Worm (Caenorhabditis elegans) whole organism, L1 larva: Measurements from ENCODE around the gene ZK666.2.

Experiments
- C16A3.4 ChIP-seq: fragments of 150-350 bp; optimal IDR thresholded peaks from 2 replicates; lab custom pipeline; 2014; ENCODE audit warnings: missing biosample characterization, missing genetic modification characterization
- F16B12.6 ChIP-seq: fragments of 150-350 bp; optimal IDR thresholded peaks from 2 replicates; lab custom pipeline; 2014; ENCODE audit warnings: missing biosample characterization, missing genetic modification characterization
- aha-1 ChIP-seq: fragments of 150-350 bp; optimal IDR thresholded peaks from 2 replicates; lab custom pipeline; 2014; ENCODE audit warnings: missing biosample characterization, missing genetic modification characterization
- aly-2 ChIP-seq: fragments of 150-350 bp; optimal IDR thresholded peaks from 2 replicates; lab custom pipeline; 2014; ENCODE audit warnings: missing biosample characterization, missing genetic modification characterization
- ama-1 ChIP-seq: fragments of 150-350 bp; optimal IDR thresholded peaks from 2 replicates; lab custom pipeline; 2014
- blmp-1 ChIP-seq: fragments of 150-350 bp; optimal IDR thresholded peaks from 2 replicates; lab custom pipeline; 2014; ENCODE audit warnings: missing biosample characterization, missing genetic modification characterization
- ceh-90 ChIP-seq: sonication (generic microtip); optimal IDR thresholded peaks from 2 replicates; lab custom pipeline; 2016; ENCODE audit warnings: missing genetic modification characterization, missing compliant biosample characterization
- dpl-1 ChIP-seq, 3 experiments: fragments of 150-350 bp in 2 of 3; sonication (generic microtip) in 1 of 3; optimal IDR thresholded peaks; 2 replicates each; lab custom pipeline; 2014 to 2017; ENCODE audit warnings: missing biosample characterization in 3 of 3, missing genetic modification characterization in 3 of 3, missing genetic modification reagents in 3 of 3
- dsc-1 ChIP-seq: sonication (generic microtip); optimal IDR thresholded peaks from 2 replicates; lab custom pipeline; 2016; ENCODE audit warnings: mild to moderate bottlenecking, missing genetic modification characterization, missing compliant biosample characterization
- efl-1 ChIP-seq, 4 experiments: fragments of 150-350 bp; optimal IDR thresholded peaks in 3 of 4; peaks in 1 of 4; 1 replicate in 1 of 4; 2 replicates in 3 of 4; lab custom pipeline; 2014; ENCODE audit warnings: missing biosample characterization in 2 of 4, missing genetic modification characterization in 2 of 4, missing genetic modification reagents in 2 of 4
- efl-3 ChIP-seq: fragments of 200-800 bp; sonication (Bioruptor generic); optimal IDR thresholded peaks from 2 replicates; lab custom pipeline; 2018; ENCODE audit warnings: mild to moderate bottlenecking, missing genetic modification characterization, missing compliant biosample characterization
- egl-13 ChIP-seq: sonication (generic microtip); optimal IDR thresholded peaks from 2 replicates; lab custom pipeline; 2016; ENCODE audit warnings: missing genotype, missing genetic modification reagents, missing genetic modification characterization, missing compliant biosample characterization
- egl-27 ChIP-seq, 2 experiments: fragments of 150-350 bp in 1 of 2; sonication (generic microtip); optimal IDR thresholded peaks; 3 replicates each; lab custom pipeline; 2017 to 2018; ENCODE audit warnings: missing biosample characterization in 2 of 2, missing genetic modification characterization in 2 of 2, missing genetic modification reagents in 2 of 2
- elt-2 ChIP-seq: sonication (generic microtip); optimal IDR thresholded peaks from 2 replicates; lab custom pipeline; 2016; ENCODE audit warnings: missing genetic modification characterization, mild to moderate bottlenecking, inconsistent platforms, missing compliant biosample characterization, missing genetic modification reagents
- elt-3 ChIP-seq, 6 experiments: fragments of 150-350 bp in 1 of 6; sonication (generic microtip); optimal IDR thresholded peaks; 2 replicates each; lab custom pipeline; 2017 to 2018; ENCODE audit warnings: missing biosample characterization in 6 of 6, missing genetic modification characterization in 6 of 6, inconsistent platforms in 1 of 6
- fkh-4 ChIP-seq: sonication (generic microtip); optimal IDR thresholded peaks from 2 replicates; lab custom pipeline; 2016; ENCODE audit warnings: missing compliant biosample characterization, missing genetic modification characterization, borderline replicate concordance
- hlh-4 ChIP-seq: sonication (generic microtip); optimal IDR thresholded peaks from 2 replicates; lab custom pipeline; 2016; ENCODE audit warnings: mild to moderate bottlenecking, missing genetic modification characterization, missing compliant biosample characterization
- hpl-2 ChIP-seq: fragments of 150-350 bp; optimal IDR thresholded peaks from 2 replicates; lab custom pipeline; 2014; ENCODE audit warnings: missing biosample characterization, missing genetic modification reagents, missing genetic modification characterization
- irx-1 ChIP-seq: sonication (generic microtip); optimal IDR thresholded peaks from 2 replicates; lab custom pipeline; 2016; ENCODE audit warnings: missing genetic modification characterization, missing compliant biosample characterization
- isw-1 ChIP-seq: fragments of 200-800 bp; sonication (Bioruptor generic); IDR thresholded peaks from 2 replicates; pipeline ENCODE4 v1.3.6; 2022; ENCODE audit warnings: missing genetic modification characterization, missing compliant biosample characterization
- jun-1 ChIP-seq: fragments of 150-350 bp; optimal IDR thresholded peaks from 2 replicates; lab custom pipeline; 2014; ENCODE audit warnings: missing biosample characterization, missing genetic modification reagents, missing genetic modification characterization
- lin-14 ChIP-seq: fragments of 200-800 bp; sonication (Bioruptor generic); optimal IDR thresholded peaks from 2 replicates; lab custom pipeline; 2018; ENCODE audit warnings: mild to moderate bottlenecking, missing genetic modification characterization, moderate library complexity, missing compliant biosample characterization
- lin-15B ChIP-seq: fragments of 150-350 bp; sonication (generic microtip); optimal IDR thresholded peaks from 3 replicates; lab custom pipeline; 2014; ENCODE audit warnings: missing biosample characterization, missing genetic modification characterization
- lin-35 ChIP-seq, 2 experiments: fragments of 150-350 bp; optimal IDR thresholded peaks; 2 replicates each; lab custom pipeline; 2014; ENCODE audit warnings: missing biosample characterization in 2 of 2, missing genetic modification characterization in 2 of 2, missing genetic modification reagents in 2 of 2
- lsy-2 ChIP-seq, 2 experiments: fragments of 150-350 bp; optimal IDR thresholded peaks; 2 replicates each; lab custom pipeline; 2014; ENCODE audit warnings: missing biosample characterization in 2 of 2, missing genetic modification characterization in 2 of 2
- mep-1 ChIP-seq: fragments of 150-350 bp; optimal IDR thresholded peaks from 2 replicates; lab custom pipeline; 2014; ENCODE audit warnings: missing biosample characterization, missing genetic modification characterization
- nhr-11 ChIP-seq: fragments of 150-350 bp; optimal IDR thresholded peaks from 2 replicates; lab custom pipeline; 2014; ENCODE audit warnings: missing biosample characterization, missing genetic modification characterization
- nhr-12 ChIP-seq: sonication (generic microtip); optimal IDR thresholded peaks from 2 replicates; lab custom pipeline; 2017; ENCODE audit warnings: missing biosample characterization, missing genetic modification characterization
- nhr-19 ChIP-seq: fragments of 200-800 bp; sonication (Bioruptor generic); conservative IDR thresholded peaks from 2 replicates; pipeline ENCODE4 v1.3.6; 2022; ENCODE audit warnings: missing genetic modification characterization, missing compliant biosample characterization
- nhr-20 ChIP-seq: sonication (generic microtip); optimal IDR thresholded peaks from 2 replicates; lab custom pipeline; 2016; ENCODE audit warnings: mild to moderate bottlenecking, missing genetic modification characterization, missing compliant biosample characterization
- nhr-237 ChIP-seq: fragments of 150-350 bp; optimal IDR thresholded peaks from 2 replicates; lab custom pipeline; 2014; ENCODE audit warnings: missing biosample characterization, missing genetic modification characterization
- nhr-28 ChIP-seq: fragments of 150-350 bp; optimal IDR thresholded peaks from 2 replicates; lab custom pipeline; 2014; ENCODE audit warnings: missing biosample characterization, missing genetic modification characterization
- nhr-71 ChIP-seq: sonication (generic microtip); optimal IDR thresholded peaks from 2 replicates; lab custom pipeline; 2016; ENCODE audit warnings: mild to moderate bottlenecking, missing genetic modification characterization, moderate library complexity, missing compliant biosample characterization
- nhr-85 ChIP-seq: sonication (generic microtip); peaks from one replicate; lab custom pipeline; 2016; ENCODE audit warnings: missing genetic modification characterization, inconsistent platforms, missing compliant biosample characterization
- nhr-90 ChIP-seq: sonication (generic microtip); optimal IDR thresholded peaks from 2 replicates; lab custom pipeline; 2016; ENCODE audit warnings: mild to moderate bottlenecking, missing genetic modification characterization, missing compliant biosample characterization; ENCODE audit not compliant: poor library complexity
- snpc-4 ChIP-seq: fragments of 150-350 bp; optimal IDR thresholded peaks from 2 replicates; lab custom pipeline; 2014; ENCODE audit warnings: missing biosample characterization, missing genetic modification characterization
- snu-23 ChIP-seq: sonication (generic microtip); optimal IDR thresholded peaks from 2 replicates; lab custom pipeline; 2016; ENCODE audit warnings: missing genetic modification characterization, missing compliant biosample characterization
- sup-37 ChIP-seq: fragments of 200-800 bp; sonication (Bioruptor generic); optimal IDR thresholded peaks from 2 replicates; lab custom pipeline; 2018; ENCODE audit warnings: mild to moderate bottlenecking, missing genetic modification characterization, missing compliant biosample characterization
- tbx-2 ChIP-seq: sonication (generic microtip); optimal IDR thresholded peaks from 2 replicates; lab custom pipeline; 2016; ENCODE audit warnings: missing genetic modification characterization, missing compliant biosample characterization
- tlp-1 ChIP-seq: fragments of 150-350 bp; optimal IDR thresholded peaks from 2 replicates; lab custom pipeline; 2014; ENCODE audit warnings: missing biosample characterization, missing genetic modification characterization
- unc-30 ChIP-seq: sonication (generic microtip); optimal IDR thresholded peaks from 2 replicates; lab custom pipeline; 2017; ENCODE audit warnings: missing biosample characterization, missing genetic modification characterization
- unc-62 ChIP-seq: fragments of 150-350 bp; optimal IDR thresholded peaks from 2 replicates; lab custom pipeline; 2014; ENCODE audit warnings: missing biosample characterization, missing genetic modification reagents, missing genetic modification characterization
- unc-86 ChIP-seq: sonication (generic microtip); optimal IDR thresholded peaks from 2 replicates; lab custom pipeline; 2016; ENCODE audit warnings: missing genetic modification characterization, missing compliant biosample characterization
- unc-98 ChIP-seq: fragments of 200-800 bp; sonication (Bioruptor generic); IDR thresholded peaks from 2 replicates; pipeline ENCODE4 v1.3.6; 2022; ENCODE audit warnings: missing genetic modification characterization, missing compliant biosample characterization
- vab-15 ChIP-seq: sonication (generic microtip); optimal IDR thresholded peaks from 2 replicates; lab custom pipeline; 2017; ENCODE audit warnings: missing genotype, mild to moderate bottlenecking, missing genetic modification characterization, missing compliant biosample characterization
- xbp-1 ChIP-seq: sonication (generic microtip); optimal IDR thresholded peaks from 2 replicates; lab custom pipeline; 2016; ENCODE audit warnings: missing genetic modification characterization, missing compliant biosample characterization
- zip-4 ChIP-seq: fragments of 200-800 bp; sonication (Bioruptor generic); optimal IDR thresholded peaks from 2 replicates; lab custom pipeline; 2018; ENCODE audit warnings: mild to moderate bottlenecking, missing genetic modification characterization, moderate library complexity, missing compliant biosample characterization

ZK666.2 gene

DNA sequence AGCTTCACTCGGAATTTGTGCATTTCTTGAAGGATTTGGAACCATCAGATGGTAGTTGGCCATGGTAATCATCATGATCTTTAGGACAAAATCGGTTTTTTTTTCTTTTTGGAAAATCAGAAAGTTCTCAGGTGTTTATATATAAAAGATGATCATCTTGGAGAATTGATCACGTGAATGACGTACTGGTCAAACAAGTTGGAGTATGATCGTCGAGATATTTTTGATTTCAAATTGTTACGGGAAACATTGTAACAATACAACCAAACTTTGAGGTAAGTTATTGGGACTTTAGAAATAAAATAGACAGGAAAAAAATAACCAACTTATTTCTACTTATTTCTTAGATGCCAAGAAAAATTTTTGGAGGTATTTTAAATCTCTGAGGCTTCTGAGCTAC, 47.3 kb upstream of the ZK666.2 start, which contains the start of gene F59B10.4 (continued):
- no peak for TF ChIP-seq nhr-11 (tag; lab: Kevin White, UChicago)

DNA sequence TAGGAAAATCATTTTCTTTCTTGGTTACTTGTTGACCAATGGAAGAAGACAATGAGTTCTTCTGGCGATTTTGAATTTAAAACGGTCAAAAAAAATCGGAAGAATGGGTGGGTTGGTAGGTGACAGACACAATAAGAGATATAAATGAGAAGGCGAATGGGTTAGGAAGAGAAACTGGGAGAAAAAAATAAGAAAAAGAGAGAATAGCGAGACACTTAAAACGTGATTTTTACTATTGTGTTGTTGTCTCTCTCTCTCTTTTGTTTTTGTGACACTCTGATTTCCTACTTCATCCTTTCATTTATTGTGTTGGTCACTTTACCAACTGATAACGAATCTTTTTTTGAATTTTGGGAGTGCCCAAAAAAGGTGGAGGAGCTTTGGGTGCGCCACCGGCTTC, 44.7 kb upstream of the ZK666.2 start:
- TF ChIP-seq lin-15B (tag; lab: Kevin White, UChicago) (no peak), snu-23 (peak; percentile 49), unc-86 (no peak), fkh-4 (tag; lab: Kevin White, UChicago) (no peak), nhr-71 (peak; percentile 25), isw-1 (GFP tag; lab: Robert Waterston, UW) (no peak), ama-1 (lab: Kevin White, UChicago) (no peak), C16A3.4 (peak; percentile 14), aly-2 (tag; lab: Kevin White, UChicago) (no peak), lin-14 (GFP tag; lab: Kevin White, UChicago) (peak; percentile 71), aha-1 (tag; lab: Kevin White, UChicago) (no peak), ceh-90 (tag; lab: Kevin White, UChicago) (no peak), nhr-85 (tag; lab: Kevin White, UChicago) (peak; percentile 63), xbp-1 (tag; lab: Kevin White, UChicago) (no peak), lin-35 (GFP tag; optimal IDR thresholded peaks at IDR 0.05; lab: Kevin White, UChicago) (peak in 1 of 2 experiments; percentile 24), blmp-1 (tag; lab: Kevin White, UChicago) (peak; percentile 74), tbx-2 (no peak), lsy-2 (tag; optimal IDR thresholded peaks at IDR 0.05; lab: Kevin White, UChicago) (peak in 1 of 2 experiments; percentile 25), nhr-19 (GFP tag; lab: Robert Waterston, UW) (no peak), jun-1 (tag; lab: Kevin White, UChicago) (no peak), egl-27 (tag; optimal IDR thresholded peaks at IDR 0.05; lab: Kevin White, UChicago) (no peak), hlh-4 (tag; lab: Kevin White, UChicago) (no peak), elt-3 (tag; optimal IDR thresholded peaks at IDR 0.05; lab: Kevin White, UChicago) (peak in 2 of 6 experiments; percentile 4 to 8), nhr-20 (peak; percentile 48), nhr-90 (tag; lab: Kevin White, UChicago) (no peak), F16B12.6 (no peak)

DNA sequence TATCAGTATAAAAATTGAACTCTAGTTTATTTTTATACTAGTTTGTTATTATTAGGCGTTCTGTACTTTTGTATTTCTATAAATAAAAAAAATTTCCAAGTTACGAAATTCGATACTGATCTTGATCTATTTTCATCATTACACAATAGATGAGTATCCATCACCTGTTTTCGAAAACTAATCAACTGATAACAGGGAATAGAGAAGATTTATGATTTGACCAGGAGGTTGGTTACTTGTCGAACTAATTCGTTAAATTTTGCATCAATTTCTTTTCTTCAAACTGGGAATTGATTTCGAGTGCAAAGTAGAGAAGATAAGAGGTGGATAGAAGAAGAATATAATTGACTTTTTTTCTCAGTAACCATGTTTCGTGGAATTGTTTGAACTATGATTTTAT, 43.7 kb upstream of the ZK666.2 start:
- TF ChIP-seq egl-13: no peak
- TF ChIP-seq sup-37 (GFP tag; lab: Kevin White, UChicago): no peak
- peak; percentile 49 for TF ChIP-seq lin-14 (GFP tag; lab: Kevin White, UChicago)
- no peak for TF ChIP-seq vab-15 (tag; lab: Kevin White, UChicago)
- TF ChIP-seq lsy-2 (tag; optimal IDR thresholded peaks at IDR 0.05; lab: Kevin White, UChicago): peak in 1 of 2 experiments; percentile 22
- TF ChIP-seq nhr-85 (tag; lab: Kevin White, UChicago): peak; percentile 78
- peak; percentile 11 for TF ChIP-seq snu-23
- TF ChIP-seq elt-3 (tag; optimal IDR thresholded peaks at IDR 0.05; lab: Kevin White, UChicago): peak in 5 of 6 experiments; percentile 16 to 91 (median 89)
- TF ChIP-seq irx-1 (tag; lab: Kevin White, UChicago): no peak
- TF ChIP-seq unc-62 (GFP tag; lab: Kevin White, UChicago): no peak
- no peak for TF ChIP-seq dpl-1 (GFP tag; optimal IDR thresholded peaks at IDR 0.05; lab: Kevin White, UChicago)
- TF ChIP-seq unc-30: no peak
- no peak for TF ChIP-seq dsc-1 (tag; lab: Kevin White, UChicago)
- peak; percentile 41 for TF ChIP-seq nhr-20
- peak; percentile 19 for TF ChIP-seq nhr-71
- TF ChIP-seq lin-35 (GFP tag; optimal IDR thresholded peaks at IDR 0.05; lab: Kevin White, UChicago): peak in 1 of 2 experiments; percentile 37
- TF ChIP-seq unc-86: no peak
- no peak for TF ChIP-seq mep-1 (tag; lab: Kevin White, UChicago)
- TF ChIP-seq blmp-1 (tag; lab: Kevin White, UChicago): peak; percentile 54

DNA sequence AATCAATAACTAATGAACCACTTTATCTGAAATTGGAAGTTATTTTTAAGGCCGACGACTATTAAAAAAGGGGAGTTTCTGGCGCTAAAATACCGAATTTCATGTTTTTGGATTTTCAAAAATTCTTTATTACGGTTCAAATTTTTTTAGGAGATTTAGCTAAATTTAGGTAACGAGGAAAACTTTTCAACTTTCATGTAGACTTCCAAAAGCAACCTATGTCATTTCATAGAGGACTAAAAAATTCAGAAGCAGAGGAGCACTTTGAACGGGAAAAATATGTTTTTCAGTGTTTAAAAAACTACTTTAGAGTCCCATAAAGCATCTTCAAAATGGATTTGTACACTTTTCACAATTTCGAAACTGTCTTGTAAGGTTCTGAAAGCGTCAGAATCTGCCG, 41.7 kb upstream of the ZK666.2 start:
- TF ChIP-seq nhr-237 (tag; lab: Kevin White, UChicago) (no peak), elt-2 (no peak), nhr-85 (tag; lab: Kevin White, UChicago) (no peak), hpl-2 (GFP tag; lab: Kevin White, UChicago) (no peak), jun-1 (tag; lab: Kevin White, UChicago) (no peak), ceh-90 (tag; lab: Kevin White, UChicago) (no peak), tlp-1 (tag; lab: Kevin White, UChicago) (no peak), efl-1 (optimal IDR thresholded peaks at IDR 0.05; lab: Kevin White, UChicago) (no peak), efl-1 (GFP tag; optimal IDR thresholded peaks at IDR 0.05 in 1 of 2; lab: Kevin White, UChicago) (no peak), zip-4 (GFP tag; lab: Kevin White, UChicago) (no peak), efl-3 (GFP tag; lab: Kevin White, UChicago) (no peak), unc-30 (no peak), snpc-4 (tag; lab: Kevin White, UChicago) (no peak), unc-98 (GFP tag; lab: Robert Waterston, UW) (no peak), tbx-2 (no peak), nhr-12 (tag; lab: Kevin White, UChicago) (no peak), nhr-28 (tag; lab: Kevin White, UChicago) (no peak)
